Worm (Caenorhabditis elegans) whole organism, L3 larva: ENCODE data around the gene T20D4.7.

Experiments used
- ceh-16 ChIP-seq: sonication (generic microtip); optimal IDR thresholded peaks from 2 replicates; lab custom pipeline; 2017; ENCODE audit warnings: missing biosample characterization, missing genetic modification characterization
- ceh-82 ChIP-seq: fragments of 150-350 bp; optimal IDR thresholded peaks from 2 replicates; lab custom pipeline; 2014; ENCODE audit warnings: missing biosample characterization, missing genetic modification characterization
- fkh-10 ChIP-seq: sonication (generic microtip); optimal IDR thresholded peaks from 2 replicates; lab custom pipeline; 2017; ENCODE audit warnings: missing biosample characterization, missing genetic modification reagents, missing genetic modification characterization
- fos-1 ChIP-seq: fragments of 150-350 bp; optimal IDR thresholded peaks from 2 replicates; lab custom pipeline; 2014; ENCODE audit warnings: missing biosample characterization, missing genetic modification characterization
- lin-15B ChIP-seq: fragments of 150-350 bp; optimal IDR thresholded peaks from 2 replicates; lab custom pipeline; 2014; ENCODE audit warnings: missing biosample characterization, missing genetic modification characterization
- nfya-1 ChIP-seq: sonication (generic microtip); optimal IDR thresholded peaks from 2 replicates; lab custom pipeline; 2017; ENCODE audit warnings: missing genetic modification characterization, mild to moderate bottlenecking, missing compliant biosample characterization, antibody characterized with exemption, moderate library complexity; ENCODE audit not compliant: insufficient read depth
- pha-4 ChIP-seq: fragments of 150-350 bp; optimal IDR thresholded peaks from 2 replicates; lab custom pipeline; 2014; ENCODE audit warnings: missing biosample characterization, missing genetic modification reagents, missing genetic modification characterization
- ztf-11 ChIP-seq: fragments of 150-350 bp; optimal IDR thresholded peaks from 2 replicates; lab custom pipeline; 2014; ENCODE audit warnings: missing biosample characterization, missing genetic modification characterization
- ztf-4 ChIP-seq: fragments of 150-350 bp; optimal IDR thresholded peaks from 2 replicates; lab custom pipeline; 2014; ENCODE audit warnings: missing biosample characterization, missing genetic modification characterization

ce11 chrV:3417928-3418327 is 9.2 kb downstream of the T20D4.7 start, which contains the start of gene T20D4.3:
- TF ChIP-seq nfya-1 (tag; lab: Kevin White, UChicago) (no peak), pha-4 (no peak), ceh-16 (tag; lab: Kevin White, UChicago) (no peak), fos-1 (no peak), ceh-82 (no peak), ztf-4 (tag; lab: Kevin White, UChicago) (no peak), ztf-11 (tag; lab: Kevin White, UChicago) (no peak), lin-15B (tag; lab: Kevin White, UChicago) (no peak), fkh-10 (GFP tag; lab: Kevin White, UChicago) (no peak)
